Worm (Caenorhabditis elegans): ENCODE data around the gene ZK1320.11.

- TF ChIP-seq ztf-4 (tag; optimal IDR thresholded peaks at IDR 0.05) (no peak), fos-1 (tag; optimal IDR thresholded peaks at IDR 0.05) (no peak), elt-2 (tag; optimal IDR thresholded peaks at IDR 0.05) (no peak), unc-39 (tag; optimal IDR thresholded peaks at IDR 0.05) (no peak), ceh-16 (tag; optimal IDR thresholded peaks at IDR 0.05) (no peak)
These were observed 7.3 kb downstream of the ZK1320.11 start, which contains the start of gene arc-1 for ce11 chrII:9674678-9675077.

All from whole organism, L3 larva.